Worm (Caenorhabditis elegans) whole organism, L4 larva: ENCODE data around the gene srd-58.

Experiments used
- F37D6.2 ChIP-seq: sonication (generic microtip); optimal IDR thresholded peaks from 2 replicates; lab custom pipeline; 2016; ENCODE audit warnings: mild to moderate bottlenecking, missing genetic modification characterization, missing compliant biosample characterization
- aha-1 ChIP-seq: fragments of 150-350 bp; peaks from one replicate; lab custom pipeline; 2014; ENCODE audit warnings: missing biosample characterization, missing genetic modification characterization
- hlh-30 ChIP-seq: sonication (generic microtip); optimal IDR thresholded peaks from 2 replicates; lab custom pipeline; 2017; ENCODE audit warnings: antibody characterized with exemption, mild to moderate bottlenecking, missing genetic modification characterization, missing compliant biosample characterization; ENCODE audit not compliant: insufficient read depth
- lin-15B ChIP-seq: fragments of 150-350 bp; sonication (generic microtip); optimal IDR thresholded peaks from 3 replicates; lab custom pipeline; 2014; ENCODE audit warnings: missing biosample characterization, missing genetic modification characterization
- nhr-11 ChIP-seq: fragments of 150-350 bp; optimal IDR thresholded peaks from 2 replicates; lab custom pipeline; 2014; ENCODE audit warnings: missing biosample characterization, missing genetic modification characterization
- rbr-2 ChIP-seq: sonication (generic microtip); optimal IDR thresholded peaks from 2 replicates; lab custom pipeline; 2016; ENCODE audit warnings: missing genotype, missing genetic modification characterization, missing compliant biosample characterization
- unc-62 ChIP-seq, 3 experiments: fragments of 150-350 bp in 1 of 3; sonication (generic microtip); optimal IDR thresholded peaks in 2 of 3; peaks in 1 of 3; 1 replicate in 1 of 3; 2 replicates in 2 of 3; lab custom pipeline; 2014 to 2017; ENCODE audit warnings: missing biosample characterization in 3 of 3, missing genetic modification characterization in 3 of 3, missing genetic modification reagents in 3 of 3, missing genotype in 1 of 3
- zip-11 ChIP-seq: fragments of 200-800 bp; sonication (Bioruptor generic); IDR thresholded peaks from 2 replicates; pipeline ENCODE4 v1.3.6; 2022; ENCODE audit warnings: missing genetic modification characterization, missing compliant biosample characterization
- ztf-11 ChIP-seq: fragments of 150-350 bp; optimal IDR thresholded peaks from 2 replicates; lab custom pipeline; 2014; ENCODE audit warnings: missing biosample characterization, missing genetic modification characterization

- no peak for TF ChIP-seq nhr-11 (tag; lab: Kevin White, UChicago)
- TF ChIP-seq hlh-30 (tag; lab: Kevin White, UChicago), result no peak
- TF ChIP-seq ztf-11 (tag; lab: Kevin White, UChicago), result no peak
- no peak for TF ChIP-seq zip-11
- TF ChIP-seq aha-1 (tag; lab: Kevin White, UChicago), result no peak
- no peak for TF ChIP-seq F37D6.2 (tag; lab: Kevin White, UChicago)
- no peak for TF ChIP-seq lin-15B
- no peak for TF ChIP-seq unc-62 (GFP tag; optimal IDR thresholded peaks at IDR 0.05 in 1 of 2; lab: Kevin White, UChicago)
- TF ChIP-seq unc-62 (tag; optimal IDR thresholded peaks at IDR 0.05; lab: Kevin White, UChicago), result no peak
- no peak for TF ChIP-seq rbr-2 (tag; lab: Kevin White, UChicago)
Observed at ce11 chrII:7245576-7245975, 40.7 kb upstream of the srd-58 start, which contains the start of gene skpo-3.
